Worm (Caenorhabditis elegans) whole organism, mixed stage, embryonic: Measurements from ENCODE around the gene set-15.

Experiments
- M03D4.4 ChIP-seq: sonication (generic microtip); optimal IDR thresholded peaks from 2 replicates; lab custom pipeline; 2017; ENCODE audit warnings: mild to moderate bottlenecking, missing genetic modification characterization, missing compliant biosample characterization
- bed-3 ChIP-seq: fragments of 200-800 bp; sonication (Bioruptor generic); optimal IDR thresholded peaks from 3 replicates; lab custom pipeline; 2018; ENCODE audit warnings: mild to moderate bottlenecking, missing genetic modification characterization, moderate library complexity, missing compliant biosample characterization
- blmp-1 ChIP-seq: fragments of 150-350 bp; optimal IDR thresholded peaks from 2 replicates; lab custom pipeline; 2014; ENCODE audit warnings: missing biosample characterization, missing genetic modification characterization
- ceh-39 ChIP-seq: fragments of 150-350 bp; optimal IDR thresholded peaks from 2 replicates; lab custom pipeline; 2014; ENCODE audit warnings: missing biosample characterization, missing genetic modification characterization
- ceh-43 ChIP-seq: fragments of 200-800 bp; sonication (Bioruptor generic); optimal IDR thresholded peaks from 2 replicates; lab custom pipeline; 2018; ENCODE audit warnings: mild to moderate bottlenecking, missing genetic modification characterization, moderate library complexity, missing compliant biosample characterization
- ceh-83 ChIP-seq: fragments of 200-800 bp; sonication (Bioruptor generic); optimal IDR thresholded peaks from 2 replicates; lab custom pipeline; 2018; ENCODE audit warnings: mild to moderate bottlenecking, missing genetic modification characterization, missing compliant biosample characterization
- ces-1 ChIP-seq: fragments of 150-350 bp; optimal IDR thresholded peaks from 2 replicates; lab custom pipeline; 2014; ENCODE audit warnings: missing biosample characterization, missing genetic modification reagents, missing genetic modification characterization
- cnd-1 ChIP-seq: fragments of 200-800 bp; sonication (Bioruptor generic); optimal IDR thresholded peaks from 2 replicates; lab custom pipeline; 2018; ENCODE audit warnings: mild to moderate bottlenecking, missing genetic modification characterization, missing compliant biosample characterization
- drap-1 ChIP-seq: fragments of 200-800 bp; sonication (Bioruptor generic); optimal IDR thresholded peaks from 3 replicates; lab custom pipeline; 2018; ENCODE audit warnings: mild to moderate bottlenecking, missing genetic modification characterization, missing compliant biosample characterization
- elt-1 ChIP-seq: sonication (generic microtip); optimal IDR thresholded peaks from 2 replicates; lab custom pipeline; 2017; ENCODE audit warnings: missing genetic modification characterization, mild to moderate bottlenecking, missing compliant biosample characterization, antibody characterized with exemption, moderate library complexity, borderline replicate concordance; ENCODE audit not compliant: insufficient read depth
- elt-3 ChIP-seq: fragments of 150-350 bp; optimal IDR thresholded peaks from 2 replicates; lab custom pipeline; 2014; ENCODE audit warnings: missing biosample characterization, missing genetic modification characterization
- flh-1 ChIP-seq: fragments of 200-800 bp; sonication (Bioruptor generic); optimal IDR thresholded peaks from 2 replicates; lab custom pipeline; 2018; ENCODE audit warnings: mild to moderate bottlenecking, missing genetic modification characterization, moderate library complexity, missing compliant biosample characterization
- ham-2 ChIP-seq: fragments of 200-800 bp; sonication (Bioruptor generic); optimal IDR thresholded peaks from 2 replicates; lab custom pipeline; 2018; ENCODE audit warnings: mild to moderate bottlenecking, missing genetic modification characterization, missing compliant biosample characterization
- hlh-1 ChIP-seq: fragments of 150-350 bp; optimal IDR thresholded peaks from 2 replicates; lab custom pipeline; 2014; ENCODE audit warnings: missing biosample characterization, missing genetic modification reagents, missing genetic modification characterization
- lin-13 ChIP-seq: fragments of 150-350 bp; optimal IDR thresholded peaks from 2 replicates; lab custom pipeline; 2014; ENCODE audit warnings: missing biosample characterization, missing genetic modification characterization
- lin-32 ChIP-seq: fragments of 200-800 bp; sonication (Bioruptor generic); optimal IDR thresholded peaks from 2 replicates; lab custom pipeline; 2018; ENCODE audit warnings: mild to moderate bottlenecking, missing genetic modification characterization, missing compliant biosample characterization
- lsy-2 ChIP-seq: fragments of 150-350 bp; optimal IDR thresholded peaks from 2 replicates; lab custom pipeline; 2014; ENCODE audit warnings: missing biosample characterization, missing genetic modification characterization
- mab-5 ChIP-seq: fragments of 150-350 bp; optimal IDR thresholded peaks from 2 replicates; lab custom pipeline; 2014; ENCODE audit warnings: missing biosample characterization, missing genetic modification characterization
- mep-1 ChIP-seq: fragments of 150-350 bp; optimal IDR thresholded peaks from 2 replicates; lab custom pipeline; 2017; ENCODE audit warnings: missing biosample characterization, missing genetic modification reagents, missing genetic modification characterization, inconsistent platforms
- mls-2 ChIP-seq: sonication (generic microtip); optimal IDR thresholded peaks from 2 replicates; lab custom pipeline; 2016; ENCODE audit warnings: mild to moderate bottlenecking, missing genetic modification characterization, moderate library complexity, missing compliant biosample characterization
- nhr-12 ChIP-seq: fragments of 150-350 bp; optimal IDR thresholded peaks from 2 replicates; lab custom pipeline; 2014; ENCODE audit warnings: missing biosample characterization, missing genetic modification characterization
- nhr-2 ChIP-seq: fragments of 150-350 bp; optimal IDR thresholded peaks from 2 replicates; lab custom pipeline; 2014; ENCODE audit warnings: missing biosample characterization, missing genetic modification characterization
- nhr-237 ChIP-seq: fragments of 150-350 bp; optimal IDR thresholded peaks from 2 replicates; lab custom pipeline; 2014; ENCODE audit warnings: missing biosample characterization, missing genetic modification characterization
- nhr-28 ChIP-seq: fragments of 150-350 bp; optimal IDR thresholded peaks from 2 replicates; lab custom pipeline; 2014; ENCODE audit warnings: missing biosample characterization, missing genetic modification characterization
- nhr-76 ChIP-seq: sonication (generic microtip); optimal IDR thresholded peaks from 2 replicates; lab custom pipeline; 2017; ENCODE audit warnings: missing biosample characterization, missing genetic modification characterization
- pha-4 ChIP-seq: fragments of 150-350 bp; optimal IDR thresholded peaks from 2 replicates; lab custom pipeline; 2018; ENCODE audit warnings: missing biosample characterization, missing genetic modification reagents, missing genetic modification characterization
- sem-2 ChIP-seq: fragments of 200-800 bp; sonication (Bioruptor generic); optimal IDR thresholded peaks from 2 replicates; lab custom pipeline; 2018; ENCODE audit warnings: mild to moderate bottlenecking, missing genetic modification characterization, missing compliant biosample characterization
- snpc-4 ChIP-seq: fragments of 150-350 bp; optimal IDR thresholded peaks from 2 replicates; lab custom pipeline; 2014; ENCODE audit warnings: missing biosample characterization, missing genetic modification characterization
- sptf-1 ChIP-seq: sonication (generic microtip); optimal IDR thresholded peaks from 2 replicates; lab custom pipeline; 2017; ENCODE audit warnings: mild to moderate bottlenecking, missing genetic modification characterization, moderate library complexity, missing compliant biosample characterization
- tbx-8 ChIP-seq: fragments of 200-800 bp; sonication (Bioruptor generic); optimal IDR thresholded peaks from 2 replicates; lab custom pipeline; 2018; ENCODE audit warnings: mild to moderate bottlenecking, missing genetic modification characterization, moderate library complexity, missing compliant biosample characterization
- unc-120 ChIP-seq: sonication (generic microtip); optimal IDR thresholded peaks from 2 replicates; lab custom pipeline; 2017; ENCODE audit warnings: missing genetic modification characterization, missing compliant biosample characterization; ENCODE audit not compliant: poor library complexity, severe bottlenecking
- unc-39 ChIP-seq: fragments of 150-350 bp; optimal IDR thresholded peaks from 2 replicates; lab custom pipeline; 2014; ENCODE audit warnings: missing biosample characterization, missing genetic modification characterization
- unc-62 ChIP-seq: fragments of 150-350 bp; optimal IDR thresholded peaks from 2 replicates; lab custom pipeline; 2014; ENCODE audit warnings: missing biosample characterization, missing genetic modification reagents, missing genetic modification characterization
- zip-8 ChIP-seq: fragments of 150-350 bp; optimal IDR thresholded peaks from 2 replicates; lab custom pipeline; 2014; ENCODE audit warnings: missing biosample characterization, missing genetic modification characterization
- ztf-11 ChIP-seq: fragments of 150-350 bp; optimal IDR thresholded peaks from 2 replicates; lab custom pipeline; 2014; ENCODE audit warnings: missing biosample characterization, missing genetic modification characterization

set-15 gene

ce11 chrIV:4802494-4802893 is 22.5 kb upstream of the set-15 start, which contains the start of gene dpf-7:
dpf-7 (minus strand) TSS chrIV:4802594.
- TF ChIP-seq flh-1 (GFP tag; lab: Kevin White, UChicago) (no peak), ceh-39 (no peak), unc-120 (tag; lab: Kevin White, UChicago) (no peak), mep-1 (tag; lab: Kevin White, UChicago) (no peak), ceh-43 (GFP tag; lab: Kevin White, UChicago) (no peak), sem-2 (GFP tag; lab: Kevin White, UChicago) (no peak), nhr-237 (tag; lab: Kevin White, UChicago) (no peak), elt-3 (tag; lab: Kevin White, UChicago) (no peak), unc-39 (tag; lab: Kevin White, UChicago) (no peak), pha-4 (no peak), bed-3 (GFP tag; lab: Kevin White, UChicago) (no peak), lin-13 (tag; lab: Kevin White, UChicago) (no peak), lin-32 (GFP tag; lab: Kevin White, UChicago) (no peak), sptf-1 (no peak), nhr-12 (no peak), hlh-1 (tag; lab: Kevin White, UChicago) (no peak), cnd-1 (tag; lab: Kevin White, UChicago) (no peak), ham-2 (GFP tag; lab: Kevin White, UChicago) (no peak)
- TF ChIP-seq, all 35 proteins: peak for 0

DNA sequence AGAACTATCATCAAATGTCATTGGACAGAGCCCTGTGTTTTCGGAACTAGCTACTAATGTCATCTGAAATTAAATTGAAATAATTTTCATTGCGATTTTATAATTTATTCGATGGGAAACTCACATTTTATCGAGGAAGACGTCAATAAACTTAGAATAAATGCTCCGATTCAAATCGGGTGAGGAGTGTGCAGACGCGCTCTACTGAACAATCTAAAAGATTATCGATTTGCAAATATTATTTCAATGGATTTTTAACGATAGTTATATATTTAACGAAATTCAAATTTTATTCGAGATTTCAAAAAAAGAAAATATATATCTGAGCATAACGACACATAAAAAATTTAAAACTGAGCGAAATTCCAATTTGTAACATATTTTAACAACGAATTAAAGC is 19.1 kb upstream of the set-15 start, which contains the start of gene eor-1:
Gene eor-1, minus strand, starts transcription at position 65 of the 400 bp plus-strand sequence.
- TF ChIP-seq ham-2 (GFP tag; lab: Kevin White, UChicago) = no peak
- TF ChIP-seq hlh-1 (tag; lab: Kevin White, UChicago) = no peak
- no peak for TF ChIP-seq mab-5 (tag; lab: Kevin White, UChicago)
- TF ChIP-seq lin-13 (tag; lab: Kevin White, UChicago) = no peak
- peak; percentile 12 for TF ChIP-seq nhr-237 (tag; lab: Kevin White, UChicago)
- no peak for TF ChIP-seq nhr-12
- no peak for TF ChIP-seq elt-1
- peak; percentile 0 for TF ChIP-seq mep-1 (tag; lab: Kevin White, UChicago)
- TF ChIP-seq blmp-1 (tag; lab: Kevin White, UChicago) = no peak
- TF ChIP-seq sptf-1 = no peak
- TF ChIP-seq ceh-39 = peak; percentile 89
- TF ChIP-seq pha-4 = no peak
- TF ChIP-seq drap-1 (GFP tag; lab: Kevin White, UChicago) = no peak
- no peak for TF ChIP-seq nhr-28 (tag; lab: Kevin White, UChicago)
- TF ChIP-seq zip-8 = no peak
- TF ChIP-seq nhr-76 = no peak
- TF ChIP-seq unc-39 (tag; lab: Kevin White, UChicago) = no peak
- TF ChIP-seq ceh-83 (GFP tag; lab: Kevin White, UChicago) = peak; percentile 14
- no peak for TF ChIP-seq sem-2 (GFP tag; lab: Kevin White, UChicago)
- no peak for TF ChIP-seq elt-3 (tag; lab: Kevin White, UChicago)
- TF ChIP-seq lin-32 (GFP tag; lab: Kevin White, UChicago) = no peak
- TF ChIP-seq flh-1 (GFP tag; lab: Kevin White, UChicago) = no peak
- no peak for TF ChIP-seq unc-120 (tag; lab: Kevin White, UChicago)
- TF ChIP-seq cnd-1 (tag; lab: Kevin White, UChicago) = no peak
- no peak for TF ChIP-seq unc-62
- TF ChIP-seq ces-1 = peak; percentile 63
- TF ChIP-seq ztf-11 (tag; lab: Kevin White, UChicago) = no peak
- TF ChIP-seq snpc-4 (tag; lab: Kevin White, UChicago) = no peak
- no peak for TF ChIP-seq tbx-8 (GFP tag; lab: Kevin White, UChicago)
- no peak for TF ChIP-seq ceh-43 (GFP tag; lab: Kevin White, UChicago)
- TF ChIP-seq lsy-2 (tag; lab: Kevin White, UChicago) = peak; percentile 31
- no peak for TF ChIP-seq M03D4.4 (tag; lab: Kevin White, UChicago)
- TF ChIP-seq nhr-2 (tag; lab: Kevin White, UChicago) = no peak
- TF ChIP-seq mls-2 (tag; lab: Kevin White, UChicago) = no peak
- no peak for TF ChIP-seq bed-3 (GFP tag; lab: Kevin White, UChicago)
- TF ChIP-seq, all 35 proteins: peak for 6

DNA sequence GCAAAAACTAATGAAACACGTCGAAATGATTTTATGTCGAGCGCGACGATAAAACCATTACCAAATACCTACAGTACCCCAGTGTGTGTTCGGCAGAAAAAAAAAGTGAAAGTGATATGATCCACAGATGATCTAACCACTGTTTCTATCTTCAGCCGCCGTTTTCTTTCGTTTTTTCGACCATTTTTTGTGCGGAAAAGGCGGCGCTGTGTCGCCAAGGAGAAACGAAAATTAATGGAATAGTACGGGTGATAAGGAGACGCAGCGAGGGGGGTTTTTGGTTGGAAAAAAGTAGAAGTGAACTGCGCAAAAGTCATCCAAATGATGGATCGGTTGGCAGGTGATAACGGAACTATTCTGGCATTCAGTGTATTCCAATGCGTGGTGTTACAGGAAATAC is 15.1 kb upstream of the set-15 start:
- TF ChIP-seq mep-1 (tag; lab: Kevin White, UChicago) = no peak
- TF ChIP-seq pha-4 = no peak
- TF ChIP-seq tbx-8 (GFP tag; lab: Kevin White, UChicago) = no peak
- no peak for TF ChIP-seq flh-1 (GFP tag; lab: Kevin White, UChicago)
- no peak for TF ChIP-seq ham-2 (GFP tag; lab: Kevin White, UChicago)
